Fruit fly (Drosophila melanogaster) whole organism, pupa: ENCODE data around the gene SmD2.
A peak's percentile ranks its signal among the peaks of the same experiment; 100 is the strongest.

Source experiments
- CG10348 ChIP-seq: fragments of 200-800 bp; sonication (Bioruptor generic); IDR thresholded peaks from 2 replicates; pipeline ENCODE4 v1.3.6; 2022; ENCODE audit warnings: missing biosample characterization, missing genetic modification characterization
- CG12605 ChIP-seq: fragments of 200-800 bp; sonication (Bioruptor generic); IDR thresholded peaks from 2 replicates; pipeline ENCODE4 v1.3.6; 2022; ENCODE audit warnings: missing biosample characterization, missing genetic modification characterization
- CG13204 ChIP-seq: fragments of 200-800 bp; sonication (Bioruptor generic); optimal IDR thresholded peaks from 2 replicates; lab custom pipeline; 2018; ENCODE audit warnings: missing biosample characterization, mild to moderate bottlenecking, missing genetic modification characterization, moderate library complexity
- CG14655 ChIP-seq: fragments of 200-800 bp; sonication (Bioruptor generic); optimal IDR thresholded peaks from 3 replicates; lab custom pipeline; 2017; ENCODE audit warnings: mild to moderate bottlenecking, missing biosample characterization, missing genetic modification reagents, missing genetic modification characterization
- CG15710 ChIP-seq: fragments of 200-800 bp; sonication (Bioruptor generic); optimal IDR thresholded peaks from 2 replicates; lab custom pipeline; 2018; ENCODE audit warnings: missing biosample characterization, mild to moderate bottlenecking, missing genetic modification characterization, moderate library complexity
- CG17806 ChIP-seq: fragments of 200-800 bp; sonication (Bioruptor generic); optimal IDR thresholded peaks from 2 replicates; lab custom pipeline; 2018; ENCODE audit warnings: missing biosample characterization, mild to moderate bottlenecking, missing genetic modification characterization, moderate library complexity
- CG32121 ChIP-seq: fragments of 200-800 bp; sonication (Bioruptor generic); IDR thresholded peaks from 2 replicates; pipeline ENCODE4 v1.3.6; 2022; ENCODE audit warnings: missing biosample characterization, missing genetic modification characterization
- CG34367 ChIP-seq: fragments of 200-800 bp; sonication (Bioruptor generic); optimal IDR thresholded peaks from 2 replicates; lab custom pipeline; 2018; ENCODE audit warnings: missing biosample characterization, mild to moderate bottlenecking, missing genetic modification characterization
- CG4496 ChIP-seq: fragments of 200-800 bp; sonication (Bioruptor generic); IDR thresholded peaks from 3 replicates; pipeline ENCODE4 v1.3.6; 2022; ENCODE audit warnings: missing biosample characterization, missing genetic modification characterization
- CG8159 ChIP-seq: fragments of 200-800 bp; sonication (Bioruptor generic); optimal IDR thresholded peaks from 3 replicates; lab custom pipeline; 2018; ENCODE audit warnings: missing biosample characterization, mild to moderate bottlenecking, missing genetic modification characterization, moderate library complexity
- CG8301 ChIP-seq: fragments of 200-800 bp; sonication (Bioruptor generic); optimal IDR thresholded peaks from 2 replicates; lab custom pipeline; 2018; ENCODE audit warnings: missing biosample characterization, mild to moderate bottlenecking, missing genetic modification characterization
- CG9948 ChIP-seq: fragments of 200-800 bp; sonication (Bioruptor generic); optimal IDR thresholded peaks from 2 replicates; lab custom pipeline; 2018; ENCODE audit warnings: missing biosample characterization, mild to moderate bottlenecking, missing genetic modification characterization, moderate library complexity
- D1 ChIP-seq: fragments of 200-800 bp; sonication (Bioruptor generic); optimal IDR thresholded peaks from 2 replicates; lab custom pipeline; 2018; ENCODE audit warnings: missing biosample characterization, mild to moderate bottlenecking, missing genetic modification characterization, moderate library complexity
- EcR ChIP-seq: fragments of 200-800 bp; sonication (Bioruptor generic); optimal IDR thresholded peaks from 3 replicates; lab custom pipeline; 2019; ENCODE audit warnings: missing biosample characterization, missing genetic modification characterization, mild to moderate bottlenecking, moderate library complexity, missing genetic modification reagents
- Ets98B ChIP-seq: fragments of 200-800 bp; sonication (Bioruptor generic); IDR thresholded peaks from 2 replicates; pipeline ENCODE4 v1.3.6; 2022; ENCODE audit warnings: missing biosample characterization, missing genetic modification characterization
- Pif1A ChIP-seq: fragments of 200-800 bp; sonication (Bioruptor generic); optimal IDR thresholded peaks from 3 replicates; lab custom pipeline; 2016; ENCODE audit warnings: missing biosample characterization, missing genetic modification characterization
- Pif1B ChIP-seq: fragments of 200-800 bp; sonication (Bioruptor generic); optimal IDR thresholded peaks from 3 replicates; lab custom pipeline; 2016; ENCODE audit warnings: missing biosample characterization, missing genetic modification characterization
- Snoo ChIP-seq: fragments of 200-800 bp; sonication (Bioruptor generic); optimal IDR thresholded peaks from 3 replicates; lab custom pipeline; 2017; ENCODE audit warnings: missing biosample characterization, mild to moderate bottlenecking, missing genetic modification characterization, inconsistent platforms
- fd96Ca ChIP-seq: fragments of 200-800 bp; sonication (Bioruptor generic); IDR thresholded peaks from 3 replicates; pipeline ENCODE4 v1.3.6; 2022; ENCODE audit warnings: missing biosample characterization, missing genetic modification characterization
- gl ChIP-seq: fragments of 200-800 bp; sonication (Bioruptor generic); optimal IDR thresholded peaks from 2 replicates; lab custom pipeline; 2018; ENCODE audit warnings: missing biosample characterization, mild to moderate bottlenecking, missing genetic modification characterization
- rn ChIP-seq: fragments of 200-800 bp; sonication (Bioruptor generic); IDR thresholded peaks from 2 replicates; pipeline ENCODE4 v1.3.6; 2022; ENCODE audit warnings: missing biosample characterization, missing genetic modification characterization

SmD2 gene

DNA sequence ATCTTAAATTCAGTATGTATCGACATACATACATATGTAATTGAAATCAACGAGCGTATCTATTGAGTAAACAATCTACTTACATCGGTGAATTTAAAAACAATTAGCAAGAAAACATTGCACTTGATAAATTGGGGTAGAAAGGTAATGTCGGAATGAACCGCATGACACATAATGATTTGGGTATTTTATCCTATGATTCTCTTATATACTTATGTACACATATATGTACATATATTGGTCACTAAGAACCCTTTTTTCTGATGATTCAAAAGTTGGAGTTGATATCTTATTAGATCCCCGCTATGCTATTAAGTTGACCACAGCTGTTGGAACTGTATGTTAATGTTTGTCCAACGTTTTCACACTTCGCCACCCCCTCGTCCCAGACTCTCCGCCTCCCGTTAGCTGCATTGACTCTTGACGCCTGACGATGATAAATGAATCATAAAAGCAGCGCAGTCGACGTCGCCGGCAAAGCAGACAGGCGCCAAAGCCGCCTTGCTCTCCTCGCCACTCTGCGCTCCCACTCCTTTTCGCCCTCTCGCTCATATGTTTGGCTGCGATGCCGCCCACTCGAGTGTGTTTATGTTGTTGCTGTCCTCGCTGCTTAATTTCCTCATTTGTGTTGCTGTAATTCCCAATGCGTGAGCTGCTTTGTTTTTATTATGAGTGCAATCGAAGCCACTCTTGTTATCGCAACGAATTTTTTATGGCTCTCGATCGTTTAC, 7.3 kb upstream of the SmD2 start:
- TF ChIP-seq CG10348 (GFP tag; lab: Robert Waterston, UW) (0 out of 2 replicates have a peak, but pooled peaks have one; percentile 19), CG17806 (tag; lab: Kevin White, UChicago) (peak; percentile 31), CG8159 (peak; percentile 50), EcR (peak; percentile 24), rn (GFP tag; lab: Robert Waterston, UW) (no peak), CG9948 (tag; lab: Kevin White, UChicago) (peak; percentile 54), CG12605 (no peak), Snoo (tag; lab: Kevin White, UChicago) (no peak), CG34367 (tag; lab: Kevin White, UChicago) (peak; percentile 36), gl (no peak), CG4496 (GFP tag; lab: Robert Waterston, UW) (peak; percentile 60; the same call in 2 of the 3 replicates), Pif1B (GFP tag; lab: Kevin White, UChicago) (no peak), CG13204 (peak; percentile 28), D1 (tag; lab: Kevin White, UChicago) (no peak), Pif1A (GFP tag; lab: Kevin White, UChicago) (no peak), CG8301 (tag; lab: Kevin White, UChicago) (peak; percentile 69), CG15710 (tag; lab: Kevin White, UChicago) (peak; percentile 43), Ets98B (GFP tag; lab: Robert Waterston, UW) (no peak; the same call in 1 of the 2 replicates), CG32121 (GFP tag; lab: Robert Waterston, UW) (peak; percentile 37; the same call in 1 of the 2 replicates), CG14655 (GFP tag; lab: Kevin White, UChicago) (peak; percentile 77), fd96Ca (GFP tag; lab: Robert Waterston, UW) (no peak)

dm6 chr3R:6352436-6352835, 6.7 kb upstream of the SmD2 start:
- TF ChIP-seq CG9948 (tag; lab: Kevin White, UChicago), result no peak
- no peak for TF ChIP-seq Pif1A (GFP tag; lab: Kevin White, UChicago)
- no peak for TF ChIP-seq Pif1B (GFP tag; lab: Kevin White, UChicago)
- TF ChIP-seq CG34367 (tag; lab: Kevin White, UChicago), result no peak
- no peak for TF ChIP-seq CG8301 (tag; lab: Kevin White, UChicago)
- no peak for TF ChIP-seq CG13204
- no peak for TF ChIP-seq fd96Ca (GFP tag; lab: Robert Waterston, UW)
- no peak for TF ChIP-seq CG4496 (GFP tag; lab: Robert Waterston, UW)
- TF ChIP-seq CG8159, result no peak
- TF ChIP-seq Ets98B (GFP tag; lab: Robert Waterston, UW), result no peak
- TF ChIP-seq CG32121 (GFP tag; lab: Robert Waterston, UW), result no peak
- TF ChIP-seq CG14655 (GFP tag; lab: Kevin White, UChicago), result no peak
- TF ChIP-seq CG10348 (GFP tag; lab: Robert Waterston, UW), result no peak
- TF ChIP-seq CG12605, result no peak
- no peak for TF ChIP-seq D1 (tag; lab: Kevin White, UChicago)
- TF ChIP-seq EcR, result no peak
- no peak for TF ChIP-seq Snoo (tag; lab: Kevin White, UChicago)
- no peak for TF ChIP-seq CG17806 (tag; lab: Kevin White, UChicago)
- no peak for TF ChIP-seq rn (GFP tag; lab: Robert Waterston, UW)
- no peak for TF ChIP-seq gl

dm6 chr3R:6351696-6352378, 6.1 kb upstream of the SmD2 start:
- TF ChIP-seq CG13204 (no peak), D1 (tag; lab: Kevin White, UChicago) (no peak), Pif1A (GFP tag; lab: Kevin White, UChicago) (peak; percentile 59), CG32121 (GFP tag; lab: Robert Waterston, UW) (peak; percentile 54; the same call in 1 of the 2 replicates), Ets98B (GFP tag; lab: Robert Waterston, UW) (0 out of 2 replicates have a peak, but pooled peaks have one; percentile 22), CG10348 (GFP tag; lab: Robert Waterston, UW) (no peak), CG17806 (tag; lab: Kevin White, UChicago) (peak; percentile 31), rn (GFP tag; lab: Robert Waterston, UW) (no peak), CG8301 (tag; lab: Kevin White, UChicago) (peak; percentile 75), CG12605 (no peak), fd96Ca (GFP tag; lab: Robert Waterston, UW) (peak; percentile 46; the same call in 1 of the 3 replicates), CG9948 (tag; lab: Kevin White, UChicago) (peak; percentile 30), CG34367 (tag; lab: Kevin White, UChicago) (peak; percentile 6), CG8159 (peak; percentile 30), CG15710 (tag; lab: Kevin White, UChicago) (peak; percentile 26), Pif1B (GFP tag; lab: Kevin White, UChicago) (peak; percentile 27), CG4496 (GFP tag; lab: Robert Waterston, UW) (0 out of 3 replicates have a peak, but pooled peaks have one; percentile 5), EcR (no peak), CG14655 (GFP tag; lab: Kevin White, UChicago) (peak; percentile 80)

dm6 chr3R:6351181-6351580, 5.5 kb upstream of the SmD2 start:
- TF ChIP-seq CG12605 (no peak), Ets98B (GFP tag; lab: Robert Waterston, UW) (no peak; the same call in 1 of the 2 replicates), Pif1B (GFP tag; lab: Kevin White, UChicago) (no peak), CG4496 (GFP tag; lab: Robert Waterston, UW) (peak; percentile 16; the same call in 1 of the 3 replicates), EcR (peak; percentile 23)

DNA sequence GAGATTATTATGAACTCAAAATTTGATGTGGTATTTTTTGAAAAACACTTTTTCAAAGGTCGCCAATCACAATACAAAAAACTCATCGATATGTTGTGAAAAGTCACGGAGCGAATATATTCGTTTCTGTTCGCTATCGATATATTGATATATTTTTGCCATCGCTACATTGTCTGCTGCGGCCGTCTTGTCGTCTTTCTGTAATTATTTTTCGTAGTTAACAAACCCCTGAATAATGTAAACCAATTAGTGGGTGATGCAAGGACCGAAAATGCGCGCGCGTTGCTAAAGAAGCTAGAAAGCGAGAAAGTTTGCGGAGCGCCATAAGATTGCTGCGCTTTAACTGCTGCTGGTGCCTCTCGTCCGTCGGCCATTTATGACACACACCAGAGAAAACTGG, 5.0 kb upstream of the SmD2 start, which contains the start of gene Pak:
Gene Pak, plus strand, starts transcription at position 142 of the 400 bp plus-strand sequence.
- TF ChIP-seq CG4496 (GFP tag; lab: Robert Waterston, UW), result no peak
- no peak for TF ChIP-seq CG12605
- TF ChIP-seq CG32121 (GFP tag; lab: Robert Waterston, UW), result no peak
- TF ChIP-seq CG9948 (tag; lab: Kevin White, UChicago), result no peak
- no peak for TF ChIP-seq CG14655 (GFP tag; lab: Kevin White, UChicago)
- no peak for TF ChIP-seq rn (GFP tag; lab: Robert Waterston, UW)
- no peak for TF ChIP-seq CG13204
- TF ChIP-seq CG17806 (tag; lab: Kevin White, UChicago), result no peak
- TF ChIP-seq CG15710 (tag; lab: Kevin White, UChicago), result no peak
- TF ChIP-seq Pif1B (GFP tag; lab: Kevin White, UChicago), result no peak
- no peak for TF ChIP-seq CG34367 (tag; lab: Kevin White, UChicago)
- TF ChIP-seq CG10348 (GFP tag; lab: Robert Waterston, UW), result no peak
- TF ChIP-seq Snoo (tag; lab: Kevin White, UChicago), result no peak
- TF ChIP-seq CG8301 (tag; lab: Kevin White, UChicago), result no peak
- TF ChIP-seq, all 21 proteins: peak for 0
